Worm (Caenorhabditis elegans): ENCODE results near the gene clec-212.

DNA sequence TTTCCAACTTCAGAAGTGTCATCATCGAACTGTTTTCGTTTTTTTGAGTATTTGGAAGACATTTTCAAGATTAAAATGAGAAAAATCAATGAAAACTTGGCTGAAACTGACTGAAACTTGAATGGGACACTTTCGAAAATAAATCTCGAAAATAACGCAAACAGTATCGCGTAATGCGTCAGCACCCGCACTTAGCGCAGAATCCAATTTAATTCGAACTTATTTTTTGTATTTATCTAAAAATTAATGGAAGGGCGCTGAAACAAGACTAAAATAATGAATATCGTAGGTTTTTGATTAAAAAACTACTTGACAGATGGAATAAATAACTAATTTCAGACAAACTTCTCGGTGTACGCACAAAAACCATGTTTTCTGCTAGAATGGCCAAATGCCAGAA is 5.4 kb upstream of the clec-212 start, which contains the start of the genes snu-66 and ints-9:
- TF ChIP-seq nhr-85 (tag) (peak; percentile 81), C04F5.9 (tag; optimal IDR thresholded peaks at IDR 0.05) (no peak), ama-1 (optimal IDR thresholded peaks at IDR 0.05) (peak; percentile 29), pqm-1 (tag; optimal IDR thresholded peaks at IDR 0.05) (no peak), pag-3 (tag; optimal IDR thresholded peaks at IDR 0.05; ENCODE audit: borderline replicate concordance, insufficient read depth) (no peak), nhr-71 (tag; optimal IDR thresholded peaks at IDR 0.05) (peak; percentile 84), C16A3.4 (tag; optimal IDR thresholded peaks at IDR 0.05) (peak; percentile 74), nhr-20 (tag; optimal IDR thresholded peaks at IDR 0.05) (peak; percentile 77), unc-62 (GFP tag; optimal IDR thresholded peaks at IDR 0.05) (no peak), aly-2 (tag; optimal IDR thresholded peaks at IDR 0.05) (no peak), ztf-11 (tag; optimal IDR thresholded peaks at IDR 0.05) (peak in 1 of 2 experiments; percentile 33)
